Fruit fly (Drosophila melanogaster) whole organism, wandering third instar larva: ENCODE results near the gene CG11693.

Experiments used
- Abd-B ChIP-seq: fragments of >200 bp; optimal IDR thresholded peaks from 2 replicates; lab custom pipeline; 2017; ENCODE audit warnings: missing biosample characterization, missing genetic modification characterization
- CG32264 ChIP-seq: fragments of 200-800 bp; sonication (Bioruptor generic); optimal IDR thresholded peaks from 2 replicates; lab custom pipeline; 2016; ENCODE audit warnings: missing biosample characterization, missing genetic modification characterization
- CG9705 ChIP-seq: fragments of 200-800 bp; sonication (Bioruptor generic); optimal IDR thresholded peaks from 2 replicates; lab custom pipeline; 2018; ENCODE audit warnings: missing biosample characterization, mild to moderate bottlenecking, missing genetic modification characterization
- CrebA ChIP-seq: fragments of 200-800 bp; sonication (Bioruptor generic); optimal IDR thresholded peaks from 2 replicates; lab custom pipeline; 2016; ENCODE audit warnings: missing biosample characterization, mild to moderate bottlenecking, missing genetic modification characterization, borderline replicate concordance
- Dfd ChIP-seq: fragments of >200 bp; optimal IDR thresholded peaks from 2 replicates; lab custom pipeline; 2017; ENCODE audit warnings: missing biosample characterization, missing genetic modification characterization
- GATAd ChIP-seq: sonication (Bioruptor generic); optimal IDR thresholded peaks from 2 replicates; lab custom pipeline; 2016; ENCODE audit warnings: missing biosample characterization, missing genetic modification characterization
- HLH106 ChIP-seq: fragments of 200-800 bp; optimal IDR thresholded peaks from 3 replicates; lab custom pipeline; 2019; ENCODE audit warnings: missing biosample characterization, mild to moderate bottlenecking, missing genetic modification characterization, moderate library complexity
- Hnf4 ChIP-seq: fragments of 200-800 bp; sonication (Bioruptor generic); optimal IDR thresholded peaks from 2 replicates; lab custom pipeline; 2016; ENCODE audit warnings: missing biosample characterization, mild to moderate bottlenecking, missing genetic modification characterization
- Hr78 ChIP-seq: fragments of >200 bp; optimal IDR thresholded peaks from 2 replicates; lab custom pipeline; 2017; ENCODE audit warnings: missing biosample characterization, missing genetic modification characterization
- Hr83 ChIP-seq: fragments of 200-300 bp; sonication (Bioruptor generic); optimal IDR thresholded peaks from 2 replicates; lab custom pipeline; 2016; ENCODE audit warnings: missing biosample characterization, mild to moderate bottlenecking, missing genetic modification characterization, moderate library complexity; ENCODE audit not compliant: poor library complexity, severe bottlenecking
- Jra ChIP-seq: sonication (Bioruptor generic); optimal IDR thresholded peaks from 2 replicates; lab custom pipeline; 2016; ENCODE audit warnings: missing biosample characterization, missing genetic modification characterization
- Mio ChIP-seq: sonication (Bioruptor generic); optimal IDR thresholded peaks from 2 replicates; lab custom pipeline; 2016; ENCODE audit warnings: missing biosample characterization, missing genetic modification characterization
- Myc ChIP-seq: fragments of >200 bp; optimal IDR thresholded peaks from 2 replicates; lab custom pipeline; 2017
- N ChIP-seq: fragments of >200 bp; optimal IDR thresholded peaks from 2 replicates; lab custom pipeline; 2018; ENCODE audit warnings: missing biosample characterization, missing external identifiers, missing genetic modification characterization
- OdsH ChIP-seq: fragments of 200-800 bp; sonication (Bioruptor generic); optimal IDR thresholded peaks from 2 replicates; lab custom pipeline; 2016; ENCODE audit warnings: missing biosample characterization, mild to moderate bottlenecking, missing genetic modification characterization
- Sp1 ChIP-seq: fragments of 200-800 bp; sonication (Bioruptor generic); optimal IDR thresholded peaks from 3 replicates; lab custom pipeline; 2019; ENCODE audit warnings: missing biosample characterization, mild to moderate bottlenecking, missing genetic modification characterization, moderate library complexity
- Vsx2 ChIP-seq: fragments of 200-300, 225-300 bp; sonication (Bioruptor generic); optimal IDR thresholded peaks from 2 replicates; lab custom pipeline; 2018; ENCODE audit warnings: missing biosample characterization, missing genetic modification characterization; ENCODE audit not compliant: partially characterized antibody
- br ChIP-seq: fragments of 200-800 bp; sonication (Bioruptor generic); optimal IDR thresholded peaks from 2 replicates; lab custom pipeline; 2016; ENCODE audit warnings: missing biosample characterization, missing genetic modification characterization
- brk ChIP-seq: fragments of 200-800 bp; sonication (Bioruptor generic); optimal IDR thresholded peaks from 2 replicates; lab custom pipeline; 2016; ENCODE audit warnings: missing biosample characterization, mild to moderate bottlenecking, missing genetic modification characterization
- dsf ChIP-seq: sonication (Bioruptor generic); optimal IDR thresholded peaks from 2 replicates; lab custom pipeline; 2016; ENCODE audit warnings: missing biosample characterization, missing genetic modification characterization, borderline replicate concordance
- ey ChIP-seq: fragments of 200-800 bp; sonication (Bioruptor generic); optimal IDR thresholded peaks from 2 replicates; lab custom pipeline; 2016; ENCODE audit warnings: missing biosample characterization, missing genetic modification characterization
- foxo ChIP-seq, 2 experiments: fragments of 200-800 bp; sonication (Bioruptor generic); optimal IDR thresholded peaks; 2 replicates in 1 of 2; 3 replicates in 1 of 2; lab custom pipeline; 2016 to 2017; ENCODE audit warnings: missing biosample characterization in 2 of 2, missing genetic modification characterization in 2 of 2
- fru ChIP-seq: fragments of 200-800 bp; sonication (Bioruptor generic); optimal IDR thresholded peaks from 3 replicates; lab custom pipeline; 2016; ENCODE audit warnings: missing biosample characterization, mild to moderate bottlenecking, missing genetic modification characterization
- jim ChIP-seq: fragments of 175-275, 200-325 bp; sonication (Bioruptor generic); optimal IDR thresholded peaks from 2 replicates; lab custom pipeline; 2016; ENCODE audit warnings: missing biosample characterization, mild to moderate bottlenecking, missing genetic modification characterization
- lola ChIP-seq: fragments of >200 bp; optimal IDR thresholded peaks from 2 replicates; lab custom pipeline; 2017; ENCODE audit warnings: missing biosample characterization, missing genetic modification characterization
- pan ChIP-seq: fragments of >200 bp; optimal IDR thresholded peaks from 2 replicates; lab custom pipeline; 2017
- rgr ChIP-seq: fragments of 200-800 bp; sonication (Bioruptor generic); optimal IDR thresholded peaks from 3 replicates; lab custom pipeline; 2016; ENCODE audit warnings: missing biosample characterization, mild to moderate bottlenecking, missing genetic modification characterization
- sv ChIP-seq: fragments of 200-800 bp; sonication (Bioruptor generic); optimal IDR thresholded peaks from 3 replicates; lab custom pipeline; 2016; ENCODE audit warnings: missing biosample characterization, missing genetic modification characterization
- tai ChIP-seq: sonication (Bioruptor generic); optimal IDR thresholded peaks from 2 replicates; lab custom pipeline; 2016; ENCODE audit warnings: missing biosample characterization, missing genetic modification characterization
- usp ChIP-seq: fragments of >200 bp; optimal IDR thresholded peaks from 2 replicates; lab custom pipeline; 2017; ENCODE audit warnings: missing biosample characterization, missing genetic modification characterization
- woc ChIP-seq: sonication (Bioruptor generic); optimal IDR thresholded peaks from 2 replicates; lab custom pipeline; 2016; ENCODE audit warnings: missing biosample characterization, mild to moderate bottlenecking, missing genetic modification characterization

The CG11693 gene

dm6 chr3R:8312037-8312436 is 1.5 kb upstream of the CG11693 start, which contains the start of the genes CG11694 and CG11698:
Gene CG11694 (minus strand): TSS chr3R:8312137.
Gene CG11698 (plus strand): TSS chr3R:8312188.
- TF ChIP-seq pan (lab: Kevin White, UChicago): no peak
- TF ChIP-seq Hnf4: no peak
- TF ChIP-seq Hr78 (GFP tag; lab: Kevin White, UChicago): no peak
- TF ChIP-seq rgr: no peak
- no peak for TF ChIP-seq usp (GFP tag; lab: Kevin White, UChicago)
- TF ChIP-seq jim (GFP tag; lab: Kevin White, UChicago): no peak
- TF ChIP-seq OdsH (GFP tag; lab: Kevin White, UChicago): no peak
- TF ChIP-seq Sp1 (GFP tag; lab: Kevin White, UChicago): no peak
- no peak for TF ChIP-seq lola (GFP tag; lab: Kevin White, UChicago)
- TF ChIP-seq ey (GFP tag; lab: Kevin White, UChicago): no peak
- TF ChIP-seq br (GFP tag; lab: Kevin White, UChicago): no peak
- no peak for TF ChIP-seq GATAd (GFP tag; lab: Kevin White, UChicago)
- TF ChIP-seq CrebA (GFP tag; lab: Kevin White, UChicago): no peak
- TF ChIP-seq foxo (GFP tag; optimal IDR thresholded peaks at IDR 0.05; lab: Kevin White, UChicago): no peak
- no peak for TF ChIP-seq Abd-B (GFP tag; lab: Kevin White, UChicago)
- no peak for TF ChIP-seq CG32264 (GFP tag; lab: Kevin White, UChicago)
- TF ChIP-seq Mio (GFP tag; lab: Kevin White, UChicago): no peak

- TF ChIP-seq CG9705 (GFP tag; lab: Kevin White, UChicago) (no peak), pan (lab: Kevin White, UChicago) (no peak), Hr78 (GFP tag; lab: Kevin White, UChicago) (no peak), fru (GFP tag; lab: Kevin White, UChicago) (no peak), rgr (no peak), N (GFP tag; lab: Kevin White, UChicago) (no peak), br (GFP tag; lab: Kevin White, UChicago) (no peak), lola (GFP tag; lab: Kevin White, UChicago) (no peak), OdsH (GFP tag; lab: Kevin White, UChicago) (no peak), Myc (lab: Kevin White, UChicago) (no peak), HLH106 (tag; lab: Kevin White, UChicago) (no peak), GATAd (GFP tag; lab: Kevin White, UChicago) (no peak), Mio (GFP tag; lab: Kevin White, UChicago) (no peak)
These were observed 2.0 kb downstream of the CG11693 start, which contains the start of gene tex for dm6 chr3R:8308515-8308959. Gene tex (minus strand): TSS chr3R:8308645.

dm6 chr3R:8307283-8307682 is 3.3 kb downstream of the CG11693 start:
- no peak for TF ChIP-seq CrebA (GFP tag; lab: Kevin White, UChicago)
- TF ChIP-seq Myc (lab: Kevin White, UChicago): no peak
- no peak for TF ChIP-seq CG9705 (GFP tag; lab: Kevin White, UChicago)
- TF ChIP-seq Mio (GFP tag; lab: Kevin White, UChicago): no peak
- TF ChIP-seq Abd-B (GFP tag; lab: Kevin White, UChicago): no peak
- TF ChIP-seq N (GFP tag; lab: Kevin White, UChicago): no peak
- TF ChIP-seq pan (lab: Kevin White, UChicago): no peak
- TF ChIP-seq Jra (GFP tag; lab: Kevin White, UChicago): no peak
- no peak for TF ChIP-seq Vsx2 (GFP tag; lab: Kevin White, UChicago)
- TF ChIP-seq brk (GFP tag; lab: Kevin White, UChicago): no peak
- TF ChIP-seq jim (GFP tag; lab: Kevin White, UChicago): no peak
- TF ChIP-seq dsf (GFP tag; lab: Kevin White, UChicago): no peak
- no peak for TF ChIP-seq Hnf4

- TF ChIP-seq Hr83 (GFP tag; lab: Kevin White, UChicago) (no peak), ey (GFP tag; lab: Kevin White, UChicago) (no peak), tai (no peak), woc (GFP tag; lab: Kevin White, UChicago) (no peak), sv (GFP tag; lab: Kevin White, UChicago) (no peak), Dfd (GFP tag; lab: Kevin White, UChicago) (no peak)
These were observed 3.7 kb downstream of the CG11693 start for dm6 chr3R:8306927-8307261.
